Fruit fly (Drosophila melanogaster) whole organism, embryonic: ENCODE measurements around the gene lqfR.

ENCODE experiments used
- Aef1 ChIP-seq: fragments of 200-800 bp; sonication (Bioruptor generic); IDR thresholded peaks from 3 replicates; pipeline ENCODE4 v1.3.6; 2022; ENCODE audit warnings: missing biosample characterization, missing genetic modification characterization
- BEAF-32 ChIP-seq: fragments of 200-800 bp; sonication (Bioruptor generic); optimal IDR thresholded peaks from 3 replicates; lab custom pipeline; 2017; ENCODE audit warnings: missing biosample characterization, missing genetic modification characterization, mild to moderate bottlenecking, moderate library complexity, missing genetic modification reagents
- CG10431 ChIP-seq: fragments of 200-800 bp; sonication (Bioruptor generic); optimal IDR thresholded peaks from 3 replicates; lab custom pipeline; 2018; ENCODE audit warnings: missing biosample characterization, mild to moderate bottlenecking, missing genetic modification characterization
- CG1233 ChIP-seq: fragments of 200-800 bp; sonication (Bioruptor generic); optimal IDR thresholded peaks from 4 replicates; lab custom pipeline; 2018; ENCODE audit warnings: missing biosample characterization, mild to moderate bottlenecking, missing genetic modification characterization
- CG14860 ChIP-seq: fragments of 200-800 bp; sonication (Bioruptor generic); IDR thresholded peaks from 3 replicates; pipeline ENCODE4 v1.3.6; 2022; ENCODE audit warnings: missing biosample characterization, missing genetic modification characterization; ENCODE audit not compliant: partially characterized antibody
- CG15479 ChIP-seq: fragments of 200-800 bp; sonication (Bioruptor generic); optimal IDR thresholded peaks from 3 replicates; lab custom pipeline; 2019; ENCODE audit warnings: missing biosample characterization, mild to moderate bottlenecking, missing genetic modification characterization, moderate library complexity
- CG1602 ChIP-seq: fragments of 200-800 bp; sonication (Bioruptor generic); optimal IDR thresholded peaks from 3 replicates; lab custom pipeline; 2016; ENCODE audit warnings: missing biosample characterization, missing genetic modification characterization
- CG17328 ChIP-seq: fragments of 200-800 bp; sonication (Bioruptor generic); IDR thresholded peaks from 2 replicates; pipeline ENCODE4 v1.3.6; 2022; ENCODE audit warnings: missing biosample characterization, missing genetic modification characterization
- CG17802 ChIP-seq: fragments of 200-800 bp; sonication (Bioruptor generic); optimal IDR thresholded peaks from 2 replicates; lab custom pipeline; 2018; ENCODE audit warnings: missing biosample characterization, mild to moderate bottlenecking, missing genetic modification characterization, moderate library complexity
- CG2712 ChIP-seq: fragments of 200-800 bp; optimal IDR thresholded peaks from 3 replicates; lab custom pipeline; 2019; ENCODE audit warnings: missing biosample characterization, mild to moderate bottlenecking, missing genetic modification characterization, moderate library complexity
- CG3065 ChIP-seq: fragments of 200-800 bp; sonication (Bioruptor generic); optimal IDR thresholded peaks from 2 replicates; lab custom pipeline; 2016; ENCODE audit warnings: missing biosample characterization, missing genetic modification characterization
- CG3847 ChIP-seq: fragments of 200-800 bp; sonication (Bioruptor generic); IDR thresholded peaks from 2 replicates; pipeline ENCODE4 v1.3.6; 2022; ENCODE audit warnings: missing biosample characterization, missing genetic modification characterization
- CG4404 ChIP-seq: fragments of 200-800 bp; sonication (Bioruptor generic); IDR thresholded peaks from 2 replicates; pipeline ENCODE4 v1.3.6; 2022; ENCODE audit warnings: missing biosample characterization, missing genetic modification characterization
- CG5180 ChIP-seq: fragments of 200-800 bp; sonication (Bioruptor generic); optimal IDR thresholded peaks from 3 replicates; lab custom pipeline; 2017; ENCODE audit warnings: missing biosample characterization, missing genetic modification characterization, mild to moderate bottlenecking, moderate library complexity, missing genetic modification reagents
- CG7372 ChIP-seq: fragments of 200-800 bp; sonication (Bioruptor generic); IDR thresholded peaks from 2 replicates; pipeline ENCODE4 v1.3.6; 2022; ENCODE audit warnings: missing biosample characterization, missing genetic modification characterization
- CG7928 ChIP-seq: fragments of 200-800 bp; sonication (Bioruptor generic); optimal IDR thresholded peaks from 2 replicates; lab custom pipeline; 2017; ENCODE audit warnings: missing biosample characterization, mild to moderate bottlenecking, missing genetic modification characterization
- CG8388 ChIP-seq: fragments of 200-800 bp; sonication (Bioruptor generic); optimal IDR thresholded peaks from 2 replicates; lab custom pipeline; 2019; ENCODE audit warnings: missing biosample characterization, mild to moderate bottlenecking, missing genetic modification characterization, moderate library complexity
- CG8478 ChIP-seq: fragments of >200 bp; optimal IDR thresholded peaks from 2 replicates; lab custom pipeline; 2018
- CG9876 ChIP-seq: fragments of 200-800 bp; sonication (Bioruptor generic); optimal IDR thresholded peaks from 2 replicates; lab custom pipeline; 2016; ENCODE audit warnings: missing biosample characterization, missing genetic modification characterization
- CG9932 ChIP-seq: fragments of 200-800 bp; sonication (Bioruptor generic); IDR thresholded peaks from 2 replicates; pipeline ENCODE4 v1.3.6; 2022; ENCODE audit warnings: missing biosample characterization, missing genetic modification characterization
- Ets65A ChIP-seq: fragments of 200-800 bp; sonication (Bioruptor generic); peaks from one replicate; lab custom pipeline; 2016; ENCODE audit warnings: missing biosample characterization, missing genetic modification characterization
- HHEX ChIP-seq: fragments of 200-800 bp; sonication (Bioruptor generic); optimal IDR thresholded peaks from 3 replicates; lab custom pipeline; 2017; ENCODE audit warnings: missing biosample characterization, mild to moderate bottlenecking, missing genetic modification characterization, missing genetic modification reagents
- Hr51 ChIP-seq, 2 experiments: fragments of 200-800 bp; sonication (Bioruptor generic); optimal IDR thresholded peaks; 2 replicates in 1 of 2; 3 replicates in 1 of 2; lab custom pipeline; 2016 to 2018; ENCODE audit warnings: missing biosample characterization in 2 of 2, missing genetic modification characterization in 2 of 2, mild to moderate bottlenecking in 1 of 2, moderate library complexity in 1 of 2
- MBD-R2 ChIP-seq: fragments of 200-800 bp; sonication (Bioruptor generic); IDR thresholded peaks from 2 replicates; pipeline ENCODE4 v1.3.6; 2022; ENCODE audit warnings: missing biosample characterization, missing genetic modification characterization
- NfI ChIP-seq: fragments of 200-800 bp; sonication (Bioruptor generic); optimal IDR thresholded peaks from 3 replicates; lab custom pipeline; 2018; ENCODE audit warnings: missing biosample characterization, mild to moderate bottlenecking, missing genetic modification characterization, moderate library complexity
- amos ChIP-seq: fragments of 200-800 bp; sonication (Bioruptor generic); IDR thresholded peaks from 2 replicates; pipeline ENCODE4 v1.3.6; 2022; ENCODE audit warnings: missing biosample characterization, missing genetic modification characterization; ENCODE audit not compliant: partially characterized antibody
- aop ChIP-seq: fragments of 200-800 bp; sonication (Bioruptor generic); IDR thresholded peaks from 2 replicates; pipeline ENCODE4 v1.3.6; 2022; ENCODE audit warnings: missing biosample characterization, missing genetic modification characterization
- ase ChIP-seq: fragments of 200-800 bp; sonication (Bioruptor generic); IDR thresholded peaks from 3 replicates; pipeline ENCODE4 v1.3.6; 2022; ENCODE audit warnings: missing biosample characterization, missing genetic modification characterization
- bcd ChIP-seq: fragments of 200-800 bp; sonication (Bioruptor generic); optimal IDR thresholded peaks from 2 replicates; lab custom pipeline; 2017; ENCODE audit warnings: missing biosample characterization, mild to moderate bottlenecking, missing genetic modification characterization
- crol ChIP-seq: fragments of 200-800 bp; sonication (Bioruptor generic); IDR thresholded peaks from 2 replicates; pipeline ENCODE4 v1.3.6; 2022; ENCODE audit warnings: missing biosample characterization, missing genetic modification characterization
- danr ChIP-seq: fragments of 200-800 bp; sonication (Bioruptor generic); IDR thresholded peaks from 2 replicates; pipeline ENCODE4 v1.3.6; 2022; ENCODE audit warnings: missing biosample characterization, missing genetic modification characterization
- ems ChIP-seq: fragments of 200-800 bp; sonication (Bioruptor generic); optimal IDR thresholded peaks from 3 replicates; lab custom pipeline; 2016; ENCODE audit warnings: missing biosample characterization, missing genetic modification characterization
- fu2 ChIP-seq: fragments of 200-800 bp; sonication (Bioruptor generic); optimal IDR thresholded peaks from 2 replicates; lab custom pipeline; 2016; ENCODE audit warnings: missing biosample characterization, missing genetic modification characterization
- ken ChIP-seq: fragments of 200-800 bp; sonication (Bioruptor generic); IDR thresholded peaks from 3 replicates; pipeline ENCODE4 v1.3.6; 2022; ENCODE audit warnings: missing biosample characterization, missing genetic modification characterization
- lilli ChIP-seq: fragments of 200-800 bp; sonication (Bioruptor generic); optimal IDR thresholded peaks from 3 replicates; lab custom pipeline; 2016; ENCODE audit warnings: missing biosample characterization, missing genetic modification characterization
- luna ChIP-seq: fragments of 200-800 bp; sonication (Bioruptor generic); optimal IDR thresholded peaks from 2 replicates; lab custom pipeline; 2016; ENCODE audit warnings: missing biosample characterization, missing genetic modification characterization
- nom ChIP-seq: fragments of 200-800 bp; sonication (Bioruptor generic); optimal IDR thresholded peaks from 2 replicates; lab custom pipeline; 2017; ENCODE audit warnings: missing biosample characterization, missing genetic modification characterization, mild to moderate bottlenecking, moderate library complexity, missing genetic modification reagents
- pan ChIP-seq, 4 experiments: fragments of >200 bp in 3 of 4; fragments of 200-800 bp in 1 of 4; sonication (Bioruptor generic) in 1 of 4; optimal IDR thresholded peaks in 3 of 4; IDR thresholded peaks in 1 of 4; 2 replicates each; pipeline versions ENCODE4 v1.3.6 to Lab custom; 2017 to 2022; ENCODE audit warnings: missing biosample characterization in 2 of 4, missing genetic modification characterization in 2 of 4, mixed read lengths in 1 of 4
- peb ChIP-seq: fragments of 200-800 bp; sonication (Bioruptor generic); IDR thresholded peaks from 2 replicates; pipeline ENCODE4 v1.3.6; 2022; ENCODE audit warnings: missing biosample characterization, missing genetic modification characterization
- pnt ChIP-seq: fragments of 200-800 bp; sonication (Bioruptor generic); optimal IDR thresholded peaks from 3 replicates; lab custom pipeline; 2016; ENCODE audit warnings: missing biosample characterization, missing genetic modification characterization
- run ChIP-seq: fragments of 200-800 bp; sonication (Bioruptor generic); optimal IDR thresholded peaks from 3 replicates; lab custom pipeline; 2018; ENCODE audit warnings: missing biosample characterization, mild to moderate bottlenecking, missing genetic modification characterization
- schlank ChIP-seq: fragments of 200-800 bp; sonication (Bioruptor generic); optimal IDR thresholded peaks from 2 replicates; lab custom pipeline; 2018; ENCODE audit warnings: missing biosample characterization, mild to moderate bottlenecking, missing genetic modification characterization
- scrt ChIP-seq: fragments of 200-800 bp; sonication (Bioruptor generic); optimal IDR thresholded peaks from 2 replicates; lab custom pipeline; 2018; ENCODE audit warnings: missing biosample characterization, mild to moderate bottlenecking, missing genetic modification characterization, moderate library complexity
- sens-2 ChIP-seq: fragments of 200-800 bp; sonication (Bioruptor generic); IDR thresholded peaks from 2 replicates; pipeline ENCODE4 v1.3.6; 2022; ENCODE audit warnings: missing biosample characterization, missing genetic modification characterization
- sob ChIP-seq: fragments of 200-800 bp; sonication (Bioruptor generic); IDR thresholded peaks from 2 replicates; pipeline ENCODE4 v1.3.6; 2022; ENCODE audit warnings: missing biosample characterization, missing genetic modification characterization
- sr ChIP-seq: fragments of 200-800 bp; sonication (Bioruptor generic); IDR thresholded peaks from 3 replicates; pipeline ENCODE4 v1.3.6; 2022; ENCODE audit warnings: missing biosample characterization, missing genetic modification characterization
- sug ChIP-seq: fragments of 200-800 bp; optimal IDR thresholded peaks from 2 replicates; lab custom pipeline; 2019; ENCODE audit warnings: missing biosample characterization, mild to moderate bottlenecking, missing genetic modification characterization, moderate library complexity
- tgo ChIP-seq: fragments of 200-800 bp; sonication (Bioruptor generic); IDR thresholded peaks from 3 replicates; pipeline ENCODE4 v1.3.6; 2022; ENCODE audit warnings: missing biosample characterization, missing genetic modification characterization
- tin ChIP-seq: fragments of 200-800 bp; sonication (Bioruptor generic); optimal IDR thresholded peaks from 3 replicates; lab custom pipeline; 2016; ENCODE audit warnings: missing biosample characterization, missing genetic modification characterization
- usp ChIP-seq: fragments of >200 bp; optimal IDR thresholded peaks from 2 replicates; lab custom pipeline; 2017; ENCODE audit warnings: missing biosample characterization, missing genetic modification characterization
- wdn ChIP-seq: fragments of 200-800 bp; sonication (Bioruptor generic); IDR thresholded peaks from 2 replicates; pipeline ENCODE4 v1.3.6; 2022; ENCODE audit warnings: missing biosample characterization, missing genetic modification characterization
- zen2 ChIP-seq: fragments of 200-800 bp; sonication (Bioruptor generic); IDR thresholded peaks from 3 replicates; pipeline ENCODE4 v1.3.6; 2022; ENCODE audit warnings: missing biosample characterization, missing genetic modification characterization; ENCODE audit not compliant: partially characterized antibody

Gene lqfR

dm6 chr3R:22375674-22376073, 35.4 kb upstream of the lqfR start, which contains the start of gene CG18596 (continued):
- TF ChIP-seq CG3847 (GFP tag; lab: Robert Waterston, UW) (no peak), Hr51 (GFP tag; optimal IDR thresholded peaks at IDR 0.05; lab: Kevin White, UChicago) (no peak), sens-2 (GFP tag; lab: Robert Waterston, UW) (no peak), HHEX (GFP tag; lab: Kevin White, UChicago) (no peak), ase (GFP tag; lab: Robert Waterston, UW) (no peak), Ets65A (GFP tag; lab: Kevin White, UChicago) (no peak), CG14860 (GFP tag; lab: Robert Waterston, UW) (peak; percentile 95), ken (GFP tag; lab: Robert Waterston, UW) (no peak), pan (optimal IDR thresholded peaks at IDR 0.05; lab: Kevin White, UChicago) (no peak), pan (GFP tag; optimal IDR thresholded peaks at IDR 0.05 in 1 of 2, IDR thresholded peaks at IDR 0.05 in 1 of 2) (no peak), CG4404 (GFP tag; lab: Robert Waterston, UW) (no peak), amos (GFP tag; lab: Robert Waterston, UW) (peak; percentile 88), bcd (no peak), CG1233 (GFP tag; lab: Kevin White, UChicago) (no peak), wdn (GFP tag; lab: Robert Waterston, UW) (no peak), danr (GFP tag; lab: Robert Waterston, UW) (no peak), lilli (GFP tag; lab: Kevin White, UChicago) (no peak), peb (no peak), tin (GFP tag; lab: Kevin White, UChicago) (no peak), CG17328 (GFP tag; lab: Robert Waterston, UW) (no peak), crol (GFP tag; lab: Robert Waterston, UW) (no peak), CG8478 (no peak), tgo (GFP tag; lab: Robert Waterston, UW) (no peak), zen2 (GFP tag; lab: Robert Waterston, UW) (peak; percentile 92), CG8388 (no peak), CG1602 (GFP tag; lab: Kevin White, UChicago) (no peak), CG7928 (no peak), ems (GFP tag; lab: Kevin White, UChicago) (no peak), CG7372 (no peak), sob (no peak), schlank (tag; lab: Kevin White, UChicago) (no peak), CG3065 (GFP tag; lab: Kevin White, UChicago) (no peak), usp (GFP tag; lab: Kevin White, UChicago) (no peak), run (tag; lab: Kevin White, UChicago) (no peak), MBD-R2 (GFP tag; lab: Robert Waterston, UW) (peak; percentile 52; the same call in 1 of the 2 replicates), CG9876 (GFP tag; lab: Kevin White, UChicago) (no peak), luna (GFP tag; lab: Kevin White, UChicago) (no peak), pnt (GFP tag; lab: Kevin White, UChicago) (no peak), CG9932 (no peak), CG5180 (no peak), nom (GFP tag; lab: Kevin White, UChicago) (no peak), Aef1 (GFP tag; lab: Robert Waterston, UW) (no peak), CG10431 (no peak), CG17802 (tag; lab: Kevin White, UChicago) (no peak), scrt (GFP tag; lab: Kevin White, UChicago) (no peak), CG2712 (tag; lab: Kevin White, UChicago) (no peak), sug (tag; lab: Kevin White, UChicago) (no peak), BEAF-32 (GFP tag; lab: Kevin White, UChicago) (peak; percentile 88), sr (GFP tag; lab: Robert Waterston, UW) (no peak), CG15479 (GFP tag; lab: Kevin White, UChicago) (no peak), aop (GFP tag; lab: Robert Waterston, UW) (no peak), NfI (GFP tag; lab: Kevin White, UChicago) (no peak), fu2 (GFP tag; lab: Kevin White, UChicago) (no peak)
